Fruit fly (Drosophila melanogaster): ENCODE results near the gene mub.

dm6 chr3L:21941615-21942259 lies 97.1 kb downstream of the mub start, which contains the start of the genes PolH and CG14562:
- TF ChIP-seq CG5204 (GFP tag; optimal IDR thresholded peaks at IDR 0.05): no peak
- TF ChIP-seq CG33017 (tag; optimal IDR thresholded peaks at IDR 0.05): no peak
- TF ChIP-seq cic (GFP tag; optimal IDR thresholded peaks at IDR 0.05): no peak
- TF ChIP-seq kay (GFP tag; ENCODE audit: borderline replicate concordance): no peak
- TF ChIP-seq Mnt (GFP tag; optimal IDR thresholded peaks at IDR 0.05): no peak
- no peak for TF ChIP-seq bab1 (GFP tag; optimal IDR thresholded peaks at IDR 0.05)
- no peak for TF ChIP-seq tj (GFP tag; optimal IDR thresholded peaks at IDR 0.05)
- TF ChIP-seq Hr96 (GFP tag; optimal IDR thresholded peaks at IDR 0.05): no peak
- TF ChIP-seq CG1620 (GFP tag; optimal IDR thresholded peaks at IDR 0.05): no peak
- no peak for TF ChIP-seq CG7045 (GFP tag; optimal IDR thresholded peaks at IDR 0.05)
- TF ChIP-seq ovo (GFP tag; optimal IDR thresholded peaks at IDR 0.05): no peak

Measured in whole organism, adult.